Worm (Caenorhabditis elegans) whole organism, late embryonic: ENCODE data around the gene F47C12.8.

Experiments
- ceh-19 ChIP-seq: fragments of 200-800 bp; sonication (Bioruptor generic); optimal IDR thresholded peaks from 2 replicates; lab custom pipeline; 2018; ENCODE audit warnings: mild to moderate bottlenecking, missing genetic modification characterization, missing compliant biosample characterization
- ceh-48 ChIP-seq: sonication (generic microtip); optimal IDR thresholded peaks from 2 replicates; lab custom pipeline; 2016; ENCODE audit warnings: missing genetic modification characterization, inconsistent platforms, missing compliant biosample characterization
- ceh-9 ChIP-seq: sonication (generic microtip); optimal IDR thresholded peaks from 2 replicates; lab custom pipeline; 2016; ENCODE audit warnings: mild to moderate bottlenecking, missing genetic modification characterization, inconsistent platforms, missing compliant biosample characterization
- pha-4 ChIP-seq: fragments of 150-350 bp; optimal IDR thresholded peaks from 2 replicates; lab custom pipeline; 2018; ENCODE audit warnings: missing biosample characterization, missing genetic modification reagents, missing genetic modification characterization
- sdc-2 ChIP-seq: sonication (generic microtip); optimal IDR thresholded peaks from 2 replicates; lab custom pipeline; 2016; ENCODE audit warnings: missing genotype, missing genetic modification characterization, missing compliant biosample characterization
- sox-4 ChIP-seq: sonication (generic microtip); optimal IDR thresholded peaks from 2 replicates; lab custom pipeline; 2017; ENCODE audit warnings: mild to moderate bottlenecking, missing genetic modification characterization, inconsistent platforms, missing compliant biosample characterization

ce11 chrIV:3963498-3963897 lies 34.9 kb downstream of the F47C12.8 start:
- TF ChIP-seq ceh-48 (tag; lab: Kevin White, UChicago) (no peak), ceh-19 (GFP tag; lab: Kevin White, UChicago) (no peak), pha-4 (tag; lab: Kevin White, UChicago) (no peak), sox-4 (tag; lab: Kevin White, UChicago) (no peak), sdc-2 (tag; lab: Kevin White, UChicago) (no peak), ceh-9 (no peak)
